Fruit fly (Drosophila melanogaster): ENCODE results near the gene Roc1a.

Roc1a gene

DNA sequence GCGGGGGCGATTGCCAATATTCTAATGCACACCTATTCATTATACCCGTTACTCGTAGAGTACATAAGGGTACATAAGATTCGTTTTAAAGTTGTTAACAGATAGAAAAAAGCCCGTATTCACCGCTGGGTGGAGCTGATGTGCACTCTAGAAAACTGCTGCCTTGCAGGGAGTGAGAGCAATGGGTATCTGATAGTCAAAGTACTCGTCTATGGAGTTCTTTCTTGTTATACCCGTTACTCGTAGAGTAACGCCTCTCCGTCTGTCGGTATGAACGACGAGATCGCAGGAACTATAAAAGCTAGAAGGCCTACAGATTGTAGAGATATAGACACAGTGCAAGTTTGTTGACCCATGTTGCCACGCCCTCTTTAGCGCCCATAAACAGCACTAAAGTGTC, 46.8 kb downstream of the Roc1a start (continued):
- TF ChIP-seq CG7963 (GFP tag; IDR thresholded peaks at IDR 0.05; ENCODE audit: partially characterized antibody) (peak; percentile 55; the same call in 2 of the 3 replicates), Med (GFP tag) (peak; percentile 46), HLH4C (GFP tag; IDR thresholded peaks at IDR 0.05; ENCODE audit: partially characterized antibody) (peak; percentile 56), TFAM (GFP tag; optimal IDR thresholded peaks at IDR 0.05) (no peak), unpg (GFP tag; optimal IDR thresholded peaks at IDR 0.05) (no peak), B-H2 (GFP tag; optimal IDR thresholded peaks at IDR 0.05) (no peak), CG8388 (GFP tag; optimal IDR thresholded peaks at IDR 0.05) (no peak), Gsc (GFP tag; IDR thresholded peaks at IDR 0.05) (no peak), pb (GFP tag; optimal IDR thresholded peaks at IDR 0.05) (no peak)

DNA sequence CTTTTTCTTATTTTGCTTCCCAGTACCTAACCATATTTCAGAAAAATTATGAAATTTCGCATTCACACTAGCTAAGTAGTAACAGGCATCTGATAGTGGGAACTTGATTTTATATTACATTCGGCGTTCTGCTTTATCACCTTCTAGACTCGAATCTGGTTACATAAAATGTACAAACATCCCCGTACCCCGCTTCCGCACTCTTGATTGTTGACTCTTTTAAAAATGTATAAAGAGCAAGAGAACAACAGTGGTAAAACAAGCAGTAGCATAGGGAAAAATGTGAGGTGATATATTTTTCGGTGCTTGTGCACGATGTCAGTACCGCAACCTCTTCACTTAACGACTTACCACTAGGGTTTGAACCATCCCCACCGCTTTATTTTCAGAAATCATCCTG, 47.2 kb downstream of the Roc1a start:
- TF ChIP-seq Vsx1 (GFP tag; optimal IDR thresholded peaks at IDR 0.05) (no peak), CG7357 (GFP tag; IDR thresholded peaks at IDR 0.05) (peak; percentile 33; the same call in 1 of the 3 replicates), tll (GFP tag; optimal IDR thresholded peaks at IDR 0.05) (peak in 1 of 2 experiments; percentile 50), Pdp1 (GFP tag; optimal IDR thresholded peaks at IDR 0.05) (peak in 1 of 2 experiments; percentile 70), nerfin-2 (GFP tag; IDR thresholded peaks at IDR 0.05; ENCODE audit: partially characterized antibody) (no peak), CG1603 (tag; optimal IDR thresholded peaks at IDR 0.05) (peak; percentile 13), crol (GFP tag; IDR thresholded peaks at IDR 0.05) (peak; percentile 69; the same call in 1 of the 2 replicates)

DNA sequence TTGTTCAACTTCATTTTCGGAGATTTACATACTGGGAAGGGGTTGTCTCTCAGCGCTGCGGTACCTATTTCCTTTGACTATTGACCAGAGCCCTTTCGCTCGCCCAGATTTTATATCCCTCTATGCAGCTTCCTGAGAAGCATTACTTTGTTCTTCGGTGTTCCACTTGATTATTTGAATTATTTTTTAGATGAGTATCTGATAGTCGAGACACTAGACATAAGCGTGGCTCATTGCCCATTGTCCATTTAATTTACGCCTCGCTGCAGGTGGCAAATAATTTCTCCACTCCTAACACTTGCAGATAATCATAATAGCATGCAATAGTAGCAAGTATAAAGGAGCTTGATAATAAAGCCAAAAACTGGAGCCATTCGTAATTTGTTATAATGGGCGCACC, 47.7 kb downstream of the Roc1a start:
- TF ChIP-seq GATAe (GFP tag; conservative IDR thresholded peaks at IDR 0.05) = no peak
- TF ChIP-seq CG12769 (tag; optimal IDR thresholded peaks at IDR 0.05) = no peak
- peak; percentile 9; the same call in 1 of the 2 replicates for TF ChIP-seq inv (GFP tag; IDR thresholded peaks at IDR 0.05; ENCODE audit: partially characterized antibody)
- TF ChIP-seq gfzf (GFP tag; optimal IDR thresholded peaks at IDR 0.05) = no peak
- 0 out of 3 replicates have a peak, but pooled peaks have one; percentile 52 for TF ChIP-seq CG7963 (GFP tag; IDR thresholded peaks at IDR 0.05; ENCODE audit: partially characterized antibody)
- TF ChIP-seq Gsc (GFP tag; IDR thresholded peaks at IDR 0.05) = no peak
- no peak for TF ChIP-seq Opbp (GFP tag; IDR thresholded peaks at IDR 0.05; ENCODE audit: partially characterized antibody)
- TF ChIP-seq CG31224 (GFP tag; IDR thresholded peaks at IDR 0.05) = no peak
- TF ChIP-seq Atf3 (GFP tag; optimal IDR thresholded peaks at IDR 0.05) = no peak
- TF ChIP-seq CG11398 (GFP tag; optimal IDR thresholded peaks at IDR 0.05) = no peak
- TF ChIP-seq sr (GFP tag; IDR thresholded peaks at IDR 0.05) = no peak
- TF ChIP-seq Dref (GFP tag; IDR thresholded peaks at IDR 0.05) = no peak
- no peak for TF ChIP-seq CG13424 (tag; optimal IDR thresholded peaks at IDR 0.05)
- no peak for TF ChIP-seq CG7556 (GFP tag; optimal IDR thresholded peaks at IDR 0.05)
- no peak for TF ChIP-seq CG6654 (GFP tag; optimal IDR thresholded peaks at IDR 0.05)
- TF ChIP-seq Hand (GFP tag; optimal IDR thresholded peaks at IDR 0.05) = no peak
- TF ChIP-seq Hr78 (GFP tag; optimal IDR thresholded peaks at IDR 0.05) = no peak
- no peak for TF ChIP-seq Sin3A (optimal IDR thresholded peaks at IDR 0.05)
- peak; percentile 39; the same call in 1 of the 2 replicates for TF ChIP-seq bbx (GFP tag; IDR thresholded peaks at IDR 0.05; ENCODE audit: partially characterized antibody)
- TF ChIP-seq Scr (GFP tag; IDR thresholded peaks at IDR 0.05; ENCODE audit: partially characterized antibody) = peak; percentile 51; the same call in 1 of the 2 replicates
- no peak for TF ChIP-seq crc (GFP tag; optimal IDR thresholded peaks at IDR 0.05)
- no peak for TF ChIP-seq MTF-1 (GFP tag; optimal IDR thresholded peaks at IDR 0.05; ENCODE audit: borderline replicate concordance)
- peak; percentile 14 for TF ChIP-seq D19B (GFP tag; optimal IDR thresholded peaks at IDR 0.05)
- peak; percentile 22; the same call in 1 of the 2 replicates for TF ChIP-seq amos (GFP tag; IDR thresholded peaks at IDR 0.05; ENCODE audit: partially characterized antibody)
- TF ChIP-seq corto (GFP tag; optimal IDR thresholded peaks at IDR 0.05) = no peak
- TF ChIP-seq Elba2 (GFP tag; optimal IDR thresholded peaks at IDR 0.05) = no peak
- TF ChIP-seq H15 (GFP tag; IDR thresholded peaks at IDR 0.05) = no peak
- TF ChIP-seq BtbVII (GFP tag; optimal IDR thresholded peaks at IDR 0.05) = no peak
- TF ChIP-seq CG13624 (GFP tag; optimal IDR thresholded peaks at IDR 0.05) = no peak
- TF ChIP-seq CG2120 (GFP tag; optimal IDR thresholded peaks at IDR 0.05) = no peak
- TF ChIP-seq CG6791 (GFP tag; IDR thresholded peaks at IDR 0.05; ENCODE audit: partially characterized antibody) = peak; percentile 61; the same call in 1 of the 3 replicates
- peak; percentile 69 for TF ChIP-seq hb (GFP tag; IDR thresholded peaks at IDR 0.05; ENCODE audit: partially characterized antibody)
